Worm (Caenorhabditis elegans) whole organism, midembryonic: ENCODE results near the gene lect-2.

ENCODE experiments used
- cog-1 ChIP-seq: sonication (generic microtip); optimal IDR thresholded peaks from 2 replicates; lab custom pipeline; 2016; ENCODE audit warnings: missing genetic modification characterization, missing compliant biosample characterization
- flt-1 ChIP-seq: fragments of 200-800 bp; sonication (Bioruptor generic); IDR thresholded peaks from 2 replicates; pipeline ENCODE4 v1.3.6; 2022; ENCODE audit warnings: missing genetic modification characterization, missing compliant biosample characterization
- med-1 ChIP-seq: sonication (generic microtip); optimal IDR thresholded peaks from 2 replicates; lab custom pipeline; 2017; ENCODE audit warnings: missing genetic modification characterization, mild to moderate bottlenecking, missing compliant biosample characterization, antibody characterized with exemption, missing genetic modification reagents; ENCODE audit not compliant: insufficient read depth
- ref-1 ChIP-seq: fragments of 200-800 bp; sonication (Bioruptor generic); conservative IDR thresholded peaks from 2 replicates; pipeline ENCODE4 v1.3.6; 2022; ENCODE audit warnings: missing genetic modification reagents, missing genetic modification characterization, missing compliant biosample characterization
- ztf-23 ChIP-seq: fragments of 200-800 bp; sonication (Bioruptor generic); IDR thresholded peaks from 2 replicates; pipeline ENCODE4 v1.3.6; 2022; ENCODE audit warnings: missing genetic modification reagents, missing genetic modification characterization, missing compliant biosample characterization
- ztf-29 ChIP-seq: fragments of 200-800 bp; sonication (Bioruptor generic); IDR thresholded peaks from 2 replicates; pipeline ENCODE4 v1.3.6; 2022; ENCODE audit warnings: missing genetic modification reagents, missing genetic modification characterization, missing compliant biosample characterization

- no peak for TF ChIP-seq flt-1
- TF ChIP-seq ztf-23 (GFP tag; lab: Robert Waterston, UW), result no peak
- TF ChIP-seq cog-1 (tag; lab: Kevin White, UChicago), result no peak
- TF ChIP-seq ztf-29 (GFP tag; lab: Robert Waterston, UW), result no peak
- TF ChIP-seq ref-1 (GFP tag; lab: Robert Waterston, UW), result no peak
- no peak for TF ChIP-seq med-1 (GFP tag; lab: Kevin White, UChicago)
These were observed 16.0 kb downstream of the lect-2 start for ce11 chrII:5806563-5806962.
